Worm (Caenorhabditis elegans) whole organism, L4 larva: ENCODE data around the gene col-17.
"Not testable (repeated sequence)": the region's sequence is repeated elsewhere in the genome, so short reads cannot be mapped to it uniquely, and the experiment has no call there.

Experiments used
- R02D3.7 ChIP-seq: fragments of 150-350 bp; sonication (generic microtip); optimal IDR thresholded peaks from 3 replicates; lab custom pipeline; 2014; ENCODE audit warnings: missing biosample characterization, missing genetic modification characterization
- ZK546.5 ChIP-seq, 2 experiments: sonication (generic microtip); optimal IDR thresholded peaks; 2 replicates each; lab custom pipeline; 2017; ENCODE audit warnings: missing biosample characterization in 2 of 2, missing genetic modification characterization in 2 of 2
- dmd-9 ChIP-seq: fragments of 200-800 bp; sonication (Bioruptor generic); IDR thresholded peaks from 2 replicates; pipeline ENCODE4 v1.3.6; 2022; ENCODE audit warnings: missing genetic modification reagents, missing genetic modification characterization, missing compliant biosample characterization
- hmg-1.1 ChIP-seq: fragments of 200-800 bp; sonication (Bioruptor generic); IDR thresholded peaks from 2 replicates; pipeline ENCODE4 v1.3.6; 2022; ENCODE audit warnings: missing genetic modification reagents, missing genetic modification characterization, missing compliant biosample characterization
- jun-1 ChIP-seq: fragments of 150-350 bp; optimal IDR thresholded peaks from 2 replicates; lab custom pipeline; 2014; ENCODE audit warnings: missing biosample characterization, missing genetic modification reagents, missing genetic modification characterization
- lin-15B ChIP-seq: fragments of 150-350 bp; sonication (generic microtip); optimal IDR thresholded peaks from 3 replicates; lab custom pipeline; 2014; ENCODE audit warnings: missing biosample characterization, missing genetic modification characterization
- pqm-1 ChIP-seq: sonication (generic microtip); optimal IDR thresholded peaks from 2 replicates; lab custom pipeline; 2017; ENCODE audit warnings: missing biosample characterization, missing genetic modification characterization
- zfp-3 ChIP-seq: fragments of 200-800 bp; sonication (Bioruptor generic); conservative IDR thresholded peaks from 2 replicates; pipeline ENCODE4 v1.3.6; 2022; ENCODE audit warnings: missing genetic modification reagents, missing genetic modification characterization, missing compliant biosample characterization

DNA sequence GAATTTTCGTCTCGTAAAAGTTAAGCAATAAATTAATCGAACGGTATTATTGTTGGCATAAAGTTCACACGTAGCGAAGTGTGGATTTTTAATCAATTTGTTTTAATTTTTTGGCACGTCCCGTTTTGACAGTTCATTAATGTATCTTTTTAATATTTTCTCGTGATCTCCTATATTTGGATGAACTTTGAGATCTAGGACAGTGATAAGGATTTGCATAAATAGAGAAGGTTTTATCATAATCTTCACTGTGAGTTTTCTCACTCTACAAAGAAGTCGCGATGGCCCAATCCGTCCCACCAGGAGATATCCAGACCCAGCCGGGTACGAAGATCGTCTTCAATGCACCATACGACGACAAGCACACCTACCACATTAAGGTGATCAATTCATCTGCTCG lies 42.2 kb downstream of the col-17 start, which contains the start of the genes C33F10.8 and msp-40:
- not testable (repeated sequence) for TF ChIP-seq lin-15B (tag; lab: Kevin White, UChicago); hmg-1.1 (GFP tag; lab: Robert Waterston, UW); jun-1 (tag; lab: Kevin White, UChicago); dmd-9 (GFP tag; lab: Robert Waterston, UW); zfp-3 (GFP tag; lab: Robert Waterston, UW); R02D3.7 (tag; lab: Kevin White, UChicago); pqm-1 (tag; lab: Kevin White, UChicago); ZK546.5 (tag; optimal IDR thresholded peaks at IDR 0.05; lab: Kevin White, UChicago)
